Worm (Caenorhabditis elegans) whole organism, early embryonic: ENCODE data around the gene T01D1.7.

Source experiments
- B0310.2 ChIP-seq: sonication (generic microtip); optimal IDR thresholded peaks from 2 replicates; lab custom pipeline; 2016; ENCODE audit warnings: mild to moderate bottlenecking, missing genetic modification characterization, missing compliant biosample characterization
- F13C5.2 ChIP-seq: sonication (generic microtip); optimal IDR thresholded peaks from 2 replicates; lab custom pipeline; 2017; ENCODE audit warnings: mild to moderate bottlenecking, missing genetic modification characterization, inconsistent platforms, missing compliant biosample characterization
- aly-1 ChIP-seq: sonication (generic microtip); optimal IDR thresholded peaks from 2 replicates; lab custom pipeline; 2016; ENCODE audit warnings: missing genetic modification characterization, missing compliant biosample characterization
- ama-1 ChIP-seq: fragments of 150-350 bp; optimal IDR thresholded peaks from 2 replicates; lab custom pipeline; 2014
- ceh-13 ChIP-seq: fragments of 200-800 bp; sonication (Bioruptor generic); optimal IDR thresholded peaks from 2 replicates; lab custom pipeline; 2018; ENCODE audit warnings: mild to moderate bottlenecking, missing genetic modification characterization, missing compliant biosample characterization
- ceh-36 ChIP-seq: sonication (generic microtip); optimal IDR thresholded peaks from 2 replicates; lab custom pipeline; 2016; ENCODE audit warnings: missing genetic modification characterization, inconsistent platforms, missing compliant biosample characterization
- ets-7 ChIP-seq: sonication (generic microtip); optimal IDR thresholded peaks from 2 replicates; lab custom pipeline; 2016; ENCODE audit warnings: missing genotype, missing genetic modification characterization, missing compliant biosample characterization
- flt-1 ChIP-seq: fragments of 200-800 bp; sonication (Bioruptor generic); IDR thresholded peaks from 2 replicates; pipeline ENCODE4 v1.3.6; 2022; ENCODE audit warnings: missing genetic modification characterization, missing compliant biosample characterization
- hmbx-1 ChIP-seq: sonication (generic microtip); optimal IDR thresholded peaks from 2 replicates; lab custom pipeline; 2016; ENCODE audit warnings: mild to moderate bottlenecking, missing genetic modification characterization, missing compliant biosample characterization
- hmg-4 ChIP-seq: fragments of 200-800 bp; sonication (Bioruptor generic); optimal IDR thresholded peaks from 2 replicates; lab custom pipeline; 2018; ENCODE audit warnings: mild to moderate bottlenecking, missing genetic modification characterization, missing compliant biosample characterization
- hnd-1 ChIP-seq: sonication (generic microtip); optimal IDR thresholded peaks from 2 replicates; lab custom pipeline; 2016; ENCODE audit warnings: missing genetic modification characterization, missing compliant biosample characterization
- pes-1 ChIP-seq: fragments of 200-800 bp; sonication (Bioruptor generic); IDR thresholded peaks from 2 replicates; pipeline ENCODE4 v1.3.6; 2022; ENCODE audit warnings: missing genetic modification reagents, missing genetic modification characterization, missing compliant biosample characterization
- scrt-1 ChIP-seq: fragments of 200-800 bp; sonication (Bioruptor generic); IDR thresholded peaks from 2 replicates; pipeline ENCODE4 v1.3.6; 2022; ENCODE audit warnings: missing genetic modification characterization, missing compliant biosample characterization
- sea-1 ChIP-seq: fragments of 200-800 bp; sonication (Bioruptor generic); conservative IDR thresholded peaks from 2 replicates; pipeline ENCODE4 v1.3.6; 2022; ENCODE audit warnings: missing genetic modification characterization, missing compliant biosample characterization
- tbx-11 ChIP-seq: fragments of 200-800 bp; sonication (Bioruptor generic); IDR thresholded peaks from 2 replicates; pipeline ENCODE4 v1.3.6; 2022; ENCODE audit warnings: missing genetic modification characterization, missing compliant biosample characterization
- tbx-37 ChIP-seq: fragments of 200-800 bp; sonication (Bioruptor generic); conservative IDR thresholded peaks from 2 replicates; pipeline ENCODE4 v1.3.6; 2022; ENCODE audit warnings: missing genetic modification reagents, missing genetic modification characterization, missing compliant biosample characterization
- tra-4 ChIP-seq: sonication (generic microtip); optimal IDR thresholded peaks from 2 replicates; lab custom pipeline; 2017; ENCODE audit warnings: missing genetic modification characterization, missing compliant biosample characterization

T01D1.7 gene

ce11 chrII:135166-135565 is 38.4 kb downstream of the T01D1.7 start, which contains the start of gene K10B4.1:
TSS of gene K10B4.1 (plus strand) at chrII:135466.
- no peak for TF ChIP-seq sea-1
- TF ChIP-seq ama-1 = no peak
- no peak for TF ChIP-seq scrt-1 (GFP tag; lab: Robert Waterston, UW)
- no peak for TF ChIP-seq aly-1
- no peak for TF ChIP-seq F13C5.2
- TF ChIP-seq ets-7 (tag; lab: Kevin White, UChicago) = no peak
- TF ChIP-seq tbx-37 (GFP tag; lab: Robert Waterston, UW) = no peak

- TF ChIP-seq tra-4 (tag; lab: Kevin White, UChicago) (no peak), ceh-36 (tag; lab: Kevin White, UChicago) (no peak), flt-1 (GFP tag; lab: Robert Waterston, UW) (no peak), hmg-4 (GFP tag; lab: Kevin White, UChicago) (no peak), ama-1 (no peak), ets-7 (tag; lab: Kevin White, UChicago) (no peak), tbx-37 (GFP tag; lab: Robert Waterston, UW) (no peak), F13C5.2 (no peak), hmbx-1 (tag; lab: Kevin White, UChicago) (no peak), B0310.2 (no peak), hnd-1 (tag; lab: Kevin White, UChicago) (no peak), pes-1 (GFP tag; lab: Robert Waterston, UW) (no peak), scrt-1 (GFP tag; lab: Robert Waterston, UW) (no peak), tbx-11 (GFP tag; lab: Robert Waterston, UW) (no peak), ceh-13 (GFP tag; lab: Kevin White, UChicago) (no peak), sea-1 (no peak), aly-1 (no peak)
Measured at ce11 chrII:133548-134275, 39.9 kb downstream of the T01D1.7 start, which contains the start of gene cwn-1. TSS of gene cwn-1 (minus strand) at chrII:133598.

ce11 chrII:129770-130169 is 43.8 kb downstream of the T01D1.7 start:
- TF ChIP-seq hnd-1 (tag; lab: Kevin White, UChicago) (no peak), B0310.2 (no peak), F13C5.2 (no peak), ceh-13 (GFP tag; lab: Kevin White, UChicago) (no peak), tra-4 (tag; lab: Kevin White, UChicago) (no peak)

ce11 chrII:128929-129328 is 44.6 kb downstream of the T01D1.7 start, which contains the start of gene srd-3:
TSS of gene srd-3 (minus strand) at chrII:129029.
- TF ChIP-seq ets-7 (tag; lab: Kevin White, UChicago) (no peak), sea-1 (no peak), pes-1 (GFP tag; lab: Robert Waterston, UW) (no peak), ceh-36 (tag; lab: Kevin White, UChicago) (no peak), tra-4 (tag; lab: Kevin White, UChicago) (no peak), ama-1 (no peak), tbx-37 (GFP tag; lab: Robert Waterston, UW) (no peak)

- TF ChIP-seq ceh-36 (tag; lab: Kevin White, UChicago) (no peak), scrt-1 (GFP tag; lab: Robert Waterston, UW) (no peak), ceh-13 (GFP tag; lab: Kevin White, UChicago) (no peak), tbx-11 (GFP tag; lab: Robert Waterston, UW) (no peak), sea-1 (no peak), hmg-4 (GFP tag; lab: Kevin White, UChicago) (no peak), tra-4 (tag; lab: Kevin White, UChicago) (no peak), F13C5.2 (no peak)
Measured at ce11 chrII:124904-125303, 48.7 kb downstream of the T01D1.7 start, which contains the start of gene nmur-2. TSS of gene nmur-2 (minus strand) at chrII:125004.

- TF ChIP-seq pes-1 (GFP tag; lab: Robert Waterston, UW) (no peak), ama-1 (no peak), hnd-1 (tag; lab: Kevin White, UChicago) (no peak), flt-1 (GFP tag; lab: Robert Waterston, UW) (no peak), F13C5.2 (no peak), tbx-11 (GFP tag; lab: Robert Waterston, UW) (no peak)
Measured at ce11 chrII:122494-122893, 51.1 kb downstream of the T01D1.7 start.

ce11 chrII:122008-122407 is 51.6 kb downstream of the T01D1.7 start:
- no peak for TF ChIP-seq ceh-36 (tag; lab: Kevin White, UChicago)
- no peak for TF ChIP-seq tra-4 (tag; lab: Kevin White, UChicago)
- TF ChIP-seq tbx-11 (GFP tag; lab: Robert Waterston, UW) = no peak
- TF ChIP-seq ets-7 (tag; lab: Kevin White, UChicago) = no peak
- no peak for TF ChIP-seq ceh-13 (GFP tag; lab: Kevin White, UChicago)
- no peak for TF ChIP-seq F13C5.2
- TF ChIP-seq B0310.2 = no peak
- TF ChIP-seq scrt-1 (GFP tag; lab: Robert Waterston, UW) = no peak
- no peak for TF ChIP-seq hmg-4 (GFP tag; lab: Kevin White, UChicago)
- TF ChIP-seq sea-1 = no peak
- no peak for TF ChIP-seq aly-1
- TF ChIP-seq tbx-37 (GFP tag; lab: Robert Waterston, UW) = no peak
- no peak for TF ChIP-seq hmbx-1 (tag; lab: Kevin White, UChicago)
- no peak for TF ChIP-seq ama-1
- no peak for TF ChIP-seq pes-1 (GFP tag; lab: Robert Waterston, UW)
- TF ChIP-seq flt-1 (GFP tag; lab: Robert Waterston, UW) = no peak
- no peak for TF ChIP-seq hnd-1 (tag; lab: Kevin White, UChicago)

ce11 chrII:121121-121520 is 52.5 kb downstream of the T01D1.7 start, which contains the start of gene K10B4.3:
TSS of gene K10B4.3 (minus strand) at chrII:121221.
- no peak for TF ChIP-seq sea-1
- TF ChIP-seq ceh-13 (GFP tag; lab: Kevin White, UChicago) = no peak
- no peak for TF ChIP-seq tbx-37 (GFP tag; lab: Robert Waterston, UW)
- no peak for TF ChIP-seq ets-7 (tag; lab: Kevin White, UChicago)
- TF ChIP-seq ceh-36 (tag; lab: Kevin White, UChicago) = no peak
- TF ChIP-seq aly-1 = no peak
- no peak for TF ChIP-seq B0310.2
- TF ChIP-seq tra-4 (tag; lab: Kevin White, UChicago) = no peak
- no peak for TF ChIP-seq F13C5.2
- no peak for TF ChIP-seq hnd-1 (tag; lab: Kevin White, UChicago)
- no peak for TF ChIP-seq hmbx-1 (tag; lab: Kevin White, UChicago)
- no peak for TF ChIP-seq flt-1 (GFP tag; lab: Robert Waterston, UW)
- TF ChIP-seq hmg-4 (GFP tag; lab: Kevin White, UChicago) = no peak
- TF ChIP-seq ama-1 = no peak
- no peak for TF ChIP-seq scrt-1 (GFP tag; lab: Robert Waterston, UW)
- TF ChIP-seq pes-1 (GFP tag; lab: Robert Waterston, UW) = no peak
- no peak for TF ChIP-seq tbx-11 (GFP tag; lab: Robert Waterston, UW)
